Worm (Caenorhabditis elegans) whole organism, L1 larva: ENCODE data around the gene spch-1.

Experiments
- elt-2 ChIP-seq: sonication (generic microtip); optimal IDR thresholded peaks from 2 replicates; lab custom pipeline; 2016; ENCODE audit warnings: missing genetic modification characterization, mild to moderate bottlenecking, inconsistent platforms, missing compliant biosample characterization, missing genetic modification reagents
- lin-13 ChIP-seq: fragments of 150-350 bp; optimal IDR thresholded peaks from 2 replicates; lab custom pipeline; 2014; ENCODE audit warnings: missing biosample characterization, missing genetic modification reagents, missing genetic modification characterization
- nhr-90 ChIP-seq: sonication (generic microtip); optimal IDR thresholded peaks from 2 replicates; lab custom pipeline; 2016; ENCODE audit warnings: mild to moderate bottlenecking, missing genetic modification characterization, missing compliant biosample characterization; ENCODE audit not compliant: poor library complexity
- pag-3 ChIP-seq: sonication (generic microtip); optimal IDR thresholded peaks from 2 replicates; lab custom pipeline; 2017; ENCODE audit warnings: missing genetic modification characterization, mild to moderate bottlenecking, missing compliant biosample characterization, antibody characterized with exemption, borderline replicate concordance; ENCODE audit not compliant: insufficient read depth
- sptf-1 ChIP-seq: fragments of 150-350 bp; optimal IDR thresholded peaks from 2 replicates; lab custom pipeline; 2014; ENCODE audit warnings: missing biosample characterization, missing genetic modification characterization
- unc-130 ChIP-seq: fragments of 150-350 bp; optimal IDR thresholded peaks from 2 replicates; lab custom pipeline; 2017; ENCODE audit warnings: missing biosample characterization, missing genetic modification characterization, inconsistent platforms
- unc-62 ChIP-seq: fragments of 150-350 bp; optimal IDR thresholded peaks from 2 replicates; lab custom pipeline; 2014; ENCODE audit warnings: missing biosample characterization, missing genetic modification reagents, missing genetic modification characterization

ce11 chrIV:10065159-10065558 lies 46.2 kb downstream of the spch-1 start:
- TF ChIP-seq unc-62 (no peak), sptf-1 (tag; lab: Kevin White, UChicago) (no peak), elt-2 (tag; lab: Kevin White, UChicago) (no peak), pag-3 (tag; lab: Kevin White, UChicago) (no peak), nhr-90 (tag; lab: Kevin White, UChicago) (no peak), lin-13 (GFP tag; lab: Kevin White, UChicago) (no peak), unc-130 (tag; lab: Kevin White, UChicago) (no peak)
